Worm (Caenorhabditis elegans) whole organism, dauer: ENCODE results near the gene ets-4.

ENCODE experiments used
- unc-62 ChIP-seq: sonication (generic microtip); optimal IDR thresholded peaks from 2 replicates; lab custom pipeline; 2017; ENCODE audit warnings: missing biosample characterization, missing genetic modification reagents, missing genetic modification characterization

ets-4 gene

DNA sequence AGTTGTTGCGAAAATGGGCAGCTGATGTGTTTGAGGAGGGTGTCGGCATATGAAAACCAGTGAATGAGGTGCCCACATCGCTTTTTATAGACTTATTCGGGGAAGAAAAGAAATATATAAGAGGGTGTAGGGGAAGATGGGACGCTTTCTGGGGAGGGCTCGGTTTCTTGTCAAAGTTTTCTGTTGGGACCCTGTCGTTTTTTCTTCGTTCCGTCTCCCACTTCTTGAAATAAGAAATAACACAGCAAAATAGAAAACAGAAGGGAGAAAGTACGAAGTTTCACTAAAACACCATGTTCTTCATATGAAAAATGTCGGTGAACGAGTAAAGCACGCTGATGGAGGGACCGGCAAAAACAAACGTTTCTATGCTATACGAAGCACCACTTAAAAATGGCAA is 50.9 kb downstream of the ets-4 start, which contains the start of gene dop-3:
Gene dop-3, minus strand, starts transcription at position 101 of the 400 bp plus-strand sequence.
- no peak for TF ChIP-seq unc-62 (GFP tag; lab: Kevin White, UChicago)
